Fruit fly (Drosophila melanogaster) whole organism, pupa: ENCODE results near the gene CatB.

Experiments used
- CG15710 ChIP-seq: fragments of 200-800 bp; sonication (Bioruptor generic); optimal IDR thresholded peaks from 2 replicates; lab custom pipeline; 2018; ENCODE audit warnings: missing biosample characterization, mild to moderate bottlenecking, missing genetic modification characterization, moderate library complexity
- CG17806 ChIP-seq: fragments of 200-800 bp; sonication (Bioruptor generic); optimal IDR thresholded peaks from 2 replicates; lab custom pipeline; 2018; ENCODE audit warnings: missing biosample characterization, mild to moderate bottlenecking, missing genetic modification characterization, moderate library complexity
- CG4496 ChIP-seq: fragments of 200-800 bp; sonication (Bioruptor generic); IDR thresholded peaks from 3 replicates; pipeline ENCODE4 v1.3.6; 2022; ENCODE audit warnings: missing biosample characterization, missing genetic modification characterization
- EcR ChIP-seq: fragments of 200-800 bp; sonication (Bioruptor generic); optimal IDR thresholded peaks from 3 replicates; lab custom pipeline; 2019; ENCODE audit warnings: missing biosample characterization, missing genetic modification characterization, mild to moderate bottlenecking, moderate library complexity, missing genetic modification reagents

DNA sequence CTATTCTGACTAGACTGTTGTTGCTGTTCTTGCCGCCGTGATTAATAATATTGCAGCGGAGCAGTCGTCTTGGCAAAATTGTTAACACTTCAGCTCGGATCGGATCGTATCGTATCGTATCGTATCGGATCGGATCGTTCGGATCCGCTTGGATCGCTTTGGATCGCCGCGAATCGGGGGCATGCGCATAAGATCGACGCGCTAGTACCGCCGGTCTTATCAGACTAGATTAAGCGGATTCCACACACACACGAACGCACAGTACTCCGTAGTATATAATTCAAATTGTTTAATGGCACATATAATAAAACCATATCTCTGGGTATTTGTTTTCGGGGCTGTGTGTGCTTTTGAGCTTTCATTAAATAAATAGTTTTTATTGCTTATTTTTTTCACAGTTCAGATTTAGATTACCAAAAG is 5.5 kb upstream of the CatB start:
- TF ChIP-seq CG15710 (tag; lab: Kevin White, UChicago) (no peak), EcR (GFP tag; lab: Kevin White, UChicago) (peak; percentile 18), CG4496 (GFP tag; lab: Robert Waterston, UW) (no peak), CG17806 (tag; lab: Kevin White, UChicago) (no peak)
